Fruit fly (Drosophila melanogaster): ENCODE data around the gene ZIPIC.

DNA sequence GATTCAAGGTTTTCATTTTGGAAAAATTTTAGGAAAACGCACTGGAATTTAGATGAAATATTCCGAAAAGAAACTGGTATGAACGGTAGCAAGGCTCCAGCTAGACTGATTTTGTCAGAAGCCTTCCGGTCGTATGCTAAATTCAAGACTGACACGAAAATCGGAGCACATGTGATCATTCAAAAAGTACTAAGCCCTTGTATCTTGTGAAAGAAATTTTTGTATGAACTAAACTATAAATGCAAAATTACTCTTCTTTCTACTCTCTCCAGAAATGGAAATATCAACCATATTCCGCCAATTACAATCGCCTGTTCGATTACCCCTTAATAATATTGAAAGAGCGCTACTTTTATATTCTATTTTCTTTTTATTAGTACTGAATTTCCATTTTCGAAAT is 960 bp upstream of the ZIPIC start, which contains the start of gene ocn:
- no peak for TF ChIP-seq ttk (optimal IDR thresholded peaks at IDR 0.05)
- no peak for TF ChIP-seq Sin3A (optimal IDR thresholded peaks at IDR 0.05)
- TF ChIP-seq h (optimal IDR thresholded peaks at IDR 0.05): no peak
- TF ChIP-seq insv (optimal IDR thresholded peaks at IDR 0.05): no peak
- TF ChIP-seq psq (optimal IDR thresholded peaks at IDR 0.05): no peak

Measured in Kc167 (cell line).